Fruit fly (Drosophila melanogaster) S2 (cell line): ENCODE results near the gene CG8036.

ENCODE experiments used
- CG8478 ChIP-seq: fragments of >200 bp; optimal IDR thresholded peaks from 2 replicates; lab custom pipeline; 2018
- CTCF ChIP-seq, 2 experiments: fragments of >200 bp; optimal IDR thresholded peaks; 2 replicates each; lab custom pipeline; 2018

DNA sequence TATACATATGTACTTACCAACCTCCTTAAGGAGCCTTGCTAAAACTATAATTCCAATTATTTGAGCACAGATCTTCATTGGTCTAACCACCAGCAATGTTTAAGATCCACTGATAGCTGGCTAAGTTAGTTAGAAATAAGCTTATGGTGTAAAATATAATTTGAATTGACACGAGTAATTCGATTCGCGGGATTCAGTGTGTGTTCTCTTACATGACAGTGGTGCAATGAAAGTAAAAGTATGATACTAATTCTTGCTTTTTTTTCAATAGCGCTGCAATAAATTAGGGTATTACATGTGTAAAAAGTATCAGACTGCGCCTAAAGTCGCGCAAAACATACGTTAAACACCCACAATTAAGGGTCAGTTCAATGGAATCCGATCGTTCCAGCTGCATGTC, 12.3 kb downstream of the CG8036 start, which contains the start of gene CG33325:
- TF ChIP-seq CG8478: no peak
- TF ChIP-seq CTCF (optimal IDR thresholded peaks at IDR 0.05; lab: Kevin White, UChicago): no peak
